Worm (Caenorhabditis elegans) whole organism, L1 larva: ENCODE results near the gene hid-1.

Experiments
- aha-1 ChIP-seq: fragments of 150-350 bp; optimal IDR thresholded peaks from 2 replicates; lab custom pipeline; 2014; ENCODE audit warnings: missing biosample characterization, missing genetic modification characterization
- ama-1 ChIP-seq: fragments of 150-350 bp; optimal IDR thresholded peaks from 2 replicates; lab custom pipeline; 2014
- ceh-82 ChIP-seq, 3 experiments: fragments of 150-350 bp in 1 of 3; sonication (generic microtip) in 2 of 3; optimal IDR thresholded peaks; 2 replicates each; lab custom pipeline; 2014 to 2017; ENCODE audit warnings: missing biosample characterization in 3 of 3, missing genetic modification characterization in 3 of 3
- ets-5 ChIP-seq: fragments of 200-800 bp; sonication (Bioruptor generic); IDR thresholded peaks from 2 replicates; pipeline ENCODE4 v1.3.6; 2022; ENCODE audit warnings: missing genetic modification characterization, missing compliant biosample characterization
- fos-1 ChIP-seq: fragments of 150-350 bp; optimal IDR thresholded peaks from 2 replicates; lab custom pipeline; 2014; ENCODE audit warnings: missing biosample characterization, missing genetic modification characterization
- hpl-2 ChIP-seq: fragments of 150-350 bp; optimal IDR thresholded peaks from 2 replicates; lab custom pipeline; 2014; ENCODE audit warnings: missing biosample characterization, missing genetic modification reagents, missing genetic modification characterization
- lin-13 ChIP-seq: fragments of 150-350 bp; optimal IDR thresholded peaks from 2 replicates; lab custom pipeline; 2014; ENCODE audit warnings: missing biosample characterization, missing genetic modification reagents, missing genetic modification characterization
- lin-15B ChIP-seq: fragments of 150-350 bp; sonication (generic microtip); optimal IDR thresholded peaks from 3 replicates; lab custom pipeline; 2014; ENCODE audit warnings: missing biosample characterization, missing genetic modification characterization
- nhr-237 ChIP-seq: fragments of 150-350 bp; optimal IDR thresholded peaks from 2 replicates; lab custom pipeline; 2014; ENCODE audit warnings: missing biosample characterization, missing genetic modification characterization
- nhr-71 ChIP-seq: sonication (generic microtip); optimal IDR thresholded peaks from 2 replicates; lab custom pipeline; 2016; ENCODE audit warnings: mild to moderate bottlenecking, missing genetic modification characterization, moderate library complexity, missing compliant biosample characterization
- pqm-1 ChIP-seq: sonication (generic microtip); optimal IDR thresholded peaks from 3 replicates; lab custom pipeline; 2017; ENCODE audit warnings: missing biosample characterization, missing genetic modification characterization
- unc-98 ChIP-seq: fragments of 200-800 bp; sonication (Bioruptor generic); IDR thresholded peaks from 2 replicates; pipeline ENCODE4 v1.3.6; 2022; ENCODE audit warnings: missing genetic modification characterization, missing compliant biosample characterization

DNA sequence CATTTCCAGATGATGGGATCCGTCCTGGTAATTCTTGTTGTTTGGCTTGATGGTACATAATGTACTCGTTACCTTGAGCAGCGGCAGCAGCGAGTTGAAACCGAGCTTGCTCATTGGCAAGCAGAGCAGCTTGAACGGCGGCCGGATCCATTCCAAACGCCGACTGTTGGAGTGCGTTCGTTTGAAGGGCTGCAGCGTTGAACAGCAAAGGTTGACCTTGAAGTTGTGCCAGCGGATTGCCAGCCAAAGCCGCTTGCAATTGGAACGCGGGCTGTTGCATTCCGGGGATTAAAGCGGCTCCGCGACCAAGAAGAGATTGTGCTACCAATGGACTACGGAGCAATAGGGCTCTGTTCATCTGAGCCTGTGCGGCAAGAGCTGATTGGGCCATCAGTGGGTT lies 42.7 kb upstream of the hid-1 start:
- TF ChIP-seq lin-15B (no peak), fos-1 (no peak), pqm-1 (tag; lab: Kevin White, UChicago) (no peak), nhr-237 (no peak), lin-13 (GFP tag; lab: Kevin White, UChicago) (no peak), hpl-2 (no peak), nhr-71 (no peak), aha-1 (no peak), ama-1 (lab: Kevin White, UChicago) (no peak), unc-98 (no peak), ets-5 (GFP tag; lab: Robert Waterston, UW) (no peak), ceh-82 (tag; optimal IDR thresholded peaks at IDR 0.05; lab: Kevin White, UChicago) (no peak)
